Fruit fly (Drosophila melanogaster) whole organism, adult: ENCODE results near the gene sle.

ENCODE experiments used
- CG11617 ChIP-seq: fragments of 200-800 bp; sonication (Bioruptor generic); optimal IDR thresholded peaks from 2 replicates; lab custom pipeline; 2017; ENCODE audit warnings: mild to moderate bottlenecking, missing biosample characterization, missing genetic modification reagents, missing genetic modification characterization
- CG12768 ChIP-seq: fragments of 200-800 bp; sonication (Bioruptor generic); optimal IDR thresholded peaks from 2 replicates; lab custom pipeline; 2017; ENCODE audit warnings: missing biosample characterization, missing genetic modification characterization, mild to moderate bottlenecking, moderate library complexity, missing genetic modification reagents
- CG14711 ChIP-seq: fragments of 200-800 bp; sonication (Bioruptor generic); optimal IDR thresholded peaks from 2 replicates; lab custom pipeline; 2018; ENCODE audit warnings: missing biosample characterization, mild to moderate bottlenecking, missing genetic modification characterization, moderate library complexity
- CG1620 ChIP-seq: fragments of 200-800 bp; sonication (Bioruptor generic); optimal IDR thresholded peaks from 2 replicates; lab custom pipeline; 2016; ENCODE audit warnings: missing biosample characterization, missing genetic modification characterization
- CG33017 ChIP-seq: fragments of 200-800 bp; sonication (Bioruptor generic); optimal IDR thresholded peaks from 2 replicates; lab custom pipeline; 2018; ENCODE audit warnings: missing biosample characterization, mild to moderate bottlenecking, missing genetic modification characterization, moderate library complexity
- CG5204 ChIP-seq: fragments of 200-800 bp; sonication (Bioruptor generic); optimal IDR thresholded peaks from 2 replicates; lab custom pipeline; 2016; ENCODE audit warnings: missing biosample characterization, missing genetic modification characterization
- CG7045 ChIP-seq: fragments of 200-800 bp; sonication (Bioruptor generic); optimal IDR thresholded peaks from 2 replicates; lab custom pipeline; 2017; ENCODE audit warnings: missing biosample characterization, mild to moderate bottlenecking, missing genetic modification characterization
- CG7101 ChIP-seq: fragments of 200-800 bp; sonication (Bioruptor generic); optimal IDR thresholded peaks from 2 replicates; lab custom pipeline; 2018; ENCODE audit warnings: missing biosample characterization, mild to moderate bottlenecking, missing genetic modification characterization, moderate library complexity
- Clk ChIP-seq: fragments of 200-800 bp; sonication (Bioruptor generic); optimal IDR thresholded peaks from 2 replicates; lab custom pipeline; 2017; ENCODE audit warnings: missing biosample characterization, missing genetic modification characterization
- Crg-1 ChIP-seq: fragments of 200-800 bp; sonication (Bioruptor generic); optimal IDR thresholded peaks from 2 replicates; lab custom pipeline; 2016; ENCODE audit warnings: missing biosample characterization, missing genetic modification characterization
- Hr96 ChIP-seq: fragments of 200-800 bp; sonication (Bioruptor generic); optimal IDR thresholded peaks from 2 replicates; lab custom pipeline; 2016; ENCODE audit warnings: missing biosample characterization, missing genetic modification characterization
- Mnt ChIP-seq: fragments of 200-800 bp; sonication (Bioruptor generic); optimal IDR thresholded peaks from 2 replicates; lab custom pipeline; 2016; ENCODE audit warnings: missing biosample characterization, mild to moderate bottlenecking, missing genetic modification characterization
- bab1 ChIP-seq: fragments of 200-800 bp; sonication (Bioruptor generic); optimal IDR thresholded peaks from 3 replicates; lab custom pipeline; 2019; ENCODE audit warnings: missing biosample characterization, mild to moderate bottlenecking, missing genetic modification characterization, moderate library complexity
- cic ChIP-seq: fragments of 200-800 bp; sonication (Bioruptor generic); optimal IDR thresholded peaks from 2 replicates; lab custom pipeline; 2017; ENCODE audit warnings: missing biosample characterization, mild to moderate bottlenecking, missing genetic modification characterization, moderate library complexity
- cnc ChIP-seq, 2 experiments: fragments of >200 bp; optimal IDR thresholded peaks; 2 replicates each; lab custom pipeline; 2017
- kay ChIP-seq: fragments of 200-800 bp; sonication (Bioruptor generic); peaks from one replicate; lab custom pipeline; 2016; ENCODE audit warnings: missing biosample characterization, missing genetic modification characterization, borderline replicate concordance
- ovo ChIP-seq: fragments of 200-800 bp; sonication (Bioruptor generic); optimal IDR thresholded peaks from 2 replicates; lab custom pipeline; 2016; ENCODE audit warnings: missing biosample characterization, missing genetic modification characterization
- pad ChIP-seq: fragments of 200-800 bp; sonication (Bioruptor generic); optimal IDR thresholded peaks from 3 replicates; lab custom pipeline; 2017; ENCODE audit warnings: missing biosample characterization, missing genetic modification characterization, mild to moderate bottlenecking, moderate library complexity, missing genetic modification reagents
- tj ChIP-seq: fragments of 200-800 bp; sonication (Bioruptor generic); optimal IDR thresholded peaks from 3 replicates; lab custom pipeline; 2017; ENCODE audit warnings: missing biosample characterization, mild to moderate bottlenecking, missing genetic modification characterization, moderate library complexity
- toe ChIP-seq: fragments of 200-800 bp; sonication (Bioruptor generic); optimal IDR thresholded peaks from 2 replicates; lab custom pipeline; 2016; ENCODE audit warnings: missing biosample characterization, missing genetic modification characterization

sle gene

dm6 chr3R:10380025-10380424, 47.1 kb downstream of the sle start:
- TF ChIP-seq Crg-1 (GFP tag; lab: Kevin White, UChicago) = no peak
- TF ChIP-seq CG11617 (GFP tag; lab: Kevin White, UChicago) = peak; percentile 51
- no peak for TF ChIP-seq bab1 (GFP tag; lab: Kevin White, UChicago)
- TF ChIP-seq tj (GFP tag; lab: Kevin White, UChicago) = peak; percentile 33
- TF ChIP-seq CG33017 = peak; percentile 27
- TF ChIP-seq CG12768 = peak; percentile 75
- peak; percentile 57 for TF ChIP-seq CG7101
- no peak for TF ChIP-seq cnc (optimal IDR thresholded peaks at IDR 0.05; lab: Kevin White, UChicago)
- no peak for TF ChIP-seq Clk (GFP tag; lab: Kevin White, UChicago)
- TF ChIP-seq kay (GFP tag; lab: Kevin White, UChicago) = peak; percentile 1
- TF ChIP-seq ovo (GFP tag; lab: Kevin White, UChicago) = no peak
- no peak for TF ChIP-seq cic (GFP tag; lab: Kevin White, UChicago)
- peak; percentile 28 for TF ChIP-seq CG14711 (tag; lab: Kevin White, UChicago)
- TF ChIP-seq Hr96 (GFP tag; lab: Kevin White, UChicago) = peak; percentile 48
- TF ChIP-seq toe (GFP tag; lab: Kevin White, UChicago) = no peak
- TF ChIP-seq Mnt (GFP tag; lab: Kevin White, UChicago) = no peak
- no peak for TF ChIP-seq CG1620
- peak; percentile 40 for TF ChIP-seq CG5204 (GFP tag; lab: Kevin White, UChicago)
- peak; percentile 1 for TF ChIP-seq pad (GFP tag; lab: Kevin White, UChicago)
- peak; percentile 44 for TF ChIP-seq CG7045 (GFP tag; lab: Kevin White, UChicago)

dm6 chr3R:10380979-10381378, 48.1 kb downstream of the sle start:
- peak; percentile 16 for TF ChIP-seq Mnt (GFP tag; lab: Kevin White, UChicago)
